Fruit fly (Drosophila melanogaster) whole organism, embryonic: ENCODE data around the gene hmw.
A peak's percentile ranks its signal among the peaks of the same experiment; 100 is the strongest.

Source experiments
- Atf6 ChIP-seq: fragments of 200-800 bp; sonication (Bioruptor generic); IDR thresholded peaks from 2 replicates; pipeline ENCODE4 v1.3.6; 2022; ENCODE audit warnings: missing biosample characterization, missing genetic modification characterization
- B-H2 ChIP-seq: fragments of 200-800 bp; sonication (Bioruptor generic); optimal IDR thresholded peaks from 2 replicates; lab custom pipeline; 2018; ENCODE audit warnings: missing biosample characterization, mild to moderate bottlenecking, missing genetic modification characterization
- Bdp1 ChIP-seq: fragments of 200-800 bp; sonication (Bioruptor generic); optimal IDR thresholded peaks from 3 replicates; lab custom pipeline; 2016; ENCODE audit warnings: missing biosample characterization, missing genetic modification characterization
- BtbVII ChIP-seq: fragments of 200-800 bp; sonication (Bioruptor generic); optimal IDR thresholded peaks from 3 replicates; lab custom pipeline; 2017; ENCODE audit warnings: missing biosample characterization, mild to moderate bottlenecking, missing genetic modification characterization
- CG10565 ChIP-seq: fragments of 200-800 bp; sonication (Bioruptor generic); optimal IDR thresholded peaks from 3 replicates; lab custom pipeline; 2016; ENCODE audit warnings: missing biosample characterization, mild to moderate bottlenecking, missing genetic modification characterization
- CG11560 ChIP-seq: fragments of 200-800 bp; sonication (Bioruptor generic); IDR thresholded peaks from 3 replicates; pipeline ENCODE4 v1.3.6; 2022; ENCODE audit warnings: missing biosample characterization, missing genetic modification characterization
- CG12769 ChIP-seq: fragments of 200-800 bp; sonication (Bioruptor generic); optimal IDR thresholded peaks from 2 replicates; lab custom pipeline; 2019; ENCODE audit warnings: missing biosample characterization, mild to moderate bottlenecking, missing genetic modification characterization, moderate library complexity
- CG14441 ChIP-seq: fragments of 200-800 bp; sonication (Bioruptor generic); IDR thresholded peaks from 2 replicates; pipeline ENCODE4 v1.3.6; 2022; ENCODE audit warnings: missing biosample characterization, missing genetic modification characterization
- CG14860 ChIP-seq: fragments of 200-800 bp; sonication (Bioruptor generic); IDR thresholded peaks from 3 replicates; pipeline ENCODE4 v1.3.6; 2022; ENCODE audit warnings: missing biosample characterization, missing genetic modification characterization; ENCODE audit not compliant: partially characterized antibody
- CG1603 ChIP-seq: fragments of 200-800 bp; sonication (Bioruptor generic); optimal IDR thresholded peaks from 2 replicates; lab custom pipeline; 2019; ENCODE audit warnings: missing biosample characterization, mild to moderate bottlenecking, missing genetic modification characterization, moderate library complexity
- CG16815 ChIP-seq: fragments of 200-800 bp; sonication (Bioruptor generic); optimal IDR thresholded peaks from 3 replicates; lab custom pipeline; 2017; ENCODE audit warnings: missing biosample characterization, mild to moderate bottlenecking, missing genetic modification characterization
- CG2712 ChIP-seq: fragments of 200-800 bp; optimal IDR thresholded peaks from 3 replicates; lab custom pipeline; 2019; ENCODE audit warnings: missing biosample characterization, mild to moderate bottlenecking, missing genetic modification characterization, moderate library complexity
- CG32532 ChIP-seq: fragments of 200-800 bp; sonication (Bioruptor generic); IDR thresholded peaks from 2 replicates; pipeline ENCODE4 v1.3.6; 2022; ENCODE audit warnings: missing biosample characterization, missing genetic modification characterization
- CG32772 ChIP-seq: fragments of 200-800 bp; sonication (Bioruptor generic); IDR thresholded peaks from 2 replicates; pipeline ENCODE4 v1.3.6; 2022; ENCODE audit warnings: missing biosample characterization, missing genetic modification characterization
- CG6813 ChIP-seq: fragments of 200-800 bp; sonication (Bioruptor generic); optimal IDR thresholded peaks from 2 replicates; lab custom pipeline; 2017; ENCODE audit warnings: missing biosample characterization, missing genetic modification characterization, mild to moderate bottlenecking, moderate library complexity, missing genetic modification reagents
- CG6854 ChIP-seq: fragments of 200-800 bp; sonication (Bioruptor generic); optimal IDR thresholded peaks from 3 replicates; lab custom pipeline; 2017; ENCODE audit warnings: missing biosample characterization, mild to moderate bottlenecking, missing genetic modification characterization
- CG8944 ChIP-seq: fragments of 200-800 bp; sonication (Bioruptor generic); optimal IDR thresholded peaks from 3 replicates; lab custom pipeline; 2016; ENCODE audit warnings: missing biosample characterization, missing genetic modification characterization
- Camta ChIP-seq: fragments of 200-800 bp; sonication (Bioruptor generic); optimal IDR thresholded peaks from 2 replicates; lab custom pipeline; 2016; ENCODE audit warnings: missing biosample characterization, missing genetic modification characterization
- CoRest ChIP-seq: fragments of 200-800 bp; sonication (Bioruptor generic); optimal IDR thresholded peaks from 3 replicates; lab custom pipeline; 2018; ENCODE audit warnings: missing biosample characterization, mild to moderate bottlenecking, missing genetic modification characterization, moderate library complexity
- ERR ChIP-seq: fragments of 200-800 bp; sonication (Bioruptor generic); optimal IDR thresholded peaks from 2 replicates; lab custom pipeline; 2016; ENCODE audit warnings: missing biosample characterization, missing genetic modification characterization
- Eip74EF ChIP-seq, 2 experiments: fragments of 200-800 bp in 1 of 2; fragments of >200 bp in 1 of 2; sonication (Bioruptor generic) in 1 of 2; optimal IDR thresholded peaks; 2 replicates each; lab custom pipeline; 2017 to 2019; ENCODE audit warnings: missing biosample characterization in 2 of 2, missing genetic modification characterization in 2 of 2, mild to moderate bottlenecking in 1 of 2, moderate library complexity in 1 of 2
- Fer1 ChIP-seq: fragments of 200-800 bp; sonication (Bioruptor generic); optimal IDR thresholded peaks from 2 replicates; lab custom pipeline; 2017; ENCODE audit warnings: missing biosample characterization, mild to moderate bottlenecking, missing genetic modification characterization
- Fer3 ChIP-seq: fragments of 200-800 bp; sonication (Bioruptor generic); optimal IDR thresholded peaks from 2 replicates; lab custom pipeline; 2018; ENCODE audit warnings: missing biosample characterization, mild to moderate bottlenecking, missing genetic modification characterization, moderate library complexity
- Gug ChIP-seq: fragments of 200-800 bp; sonication (Bioruptor generic); IDR thresholded peaks from 4 replicates; pipeline ENCODE4 v1.3.6; 2022; ENCODE audit warnings: missing biosample characterization, missing genetic modification characterization
- HmgD ChIP-seq: fragments of 200-800 bp; sonication (Bioruptor generic); optimal IDR thresholded peaks from 3 replicates; lab custom pipeline; 2016; ENCODE audit warnings: missing biosample characterization, missing genetic modification characterization
- HmgZ ChIP-seq: fragments of 200-800 bp; sonication (Bioruptor generic); optimal IDR thresholded peaks from 2 replicates; lab custom pipeline; 2018; ENCODE audit warnings: missing biosample characterization, mild to moderate bottlenecking, missing genetic modification characterization
- Oli ChIP-seq: fragments of 200-800 bp; sonication (Bioruptor generic); optimal IDR thresholded peaks from 2 replicates; lab custom pipeline; 2018; ENCODE audit warnings: missing biosample characterization, mild to moderate bottlenecking, missing genetic modification characterization, moderate library complexity
- Rx ChIP-seq: fragments of 200-800 bp; sonication (Bioruptor generic); IDR thresholded peaks from 2 replicates; pipeline ENCODE4 v1.3.6; 2022; ENCODE audit warnings: missing biosample characterization, missing genetic modification characterization
- Sox102F ChIP-seq: fragments of 200-800 bp; sonication (Bioruptor generic); optimal IDR thresholded peaks from 2 replicates; lab custom pipeline; 2018; ENCODE audit warnings: missing biosample characterization, mild to moderate bottlenecking, missing genetic modification characterization, moderate library complexity
- TFAM ChIP-seq: fragments of 200-800 bp; sonication (Bioruptor generic); optimal IDR thresholded peaks from 2 replicates; lab custom pipeline; 2017; ENCODE audit warnings: missing biosample characterization, missing genetic modification characterization, inconsistent platforms
- Trl ChIP-seq, 3 experiments: fragments of >200 bp in 2 of 3; fragments of 200-800 bp in 1 of 3; sonication (Bioruptor generic) in 1 of 3; optimal IDR thresholded peaks; 2 replicates in 1 of 3; 3 replicates in 2 of 3; lab custom pipeline; 2016 to 2017; ENCODE audit warnings: missing biosample characterization in 1 of 3, missing genetic modification characterization in 1 of 3
- bbx ChIP-seq: fragments of 200-800 bp; sonication (Bioruptor generic); IDR thresholded peaks from 2 replicates; pipeline ENCODE4 v1.3.6; 2022; ENCODE audit warnings: missing biosample characterization, missing genetic modification characterization; ENCODE audit not compliant: partially characterized antibody
- bcd ChIP-seq: fragments of 200-800 bp; sonication (Bioruptor generic); optimal IDR thresholded peaks from 2 replicates; lab custom pipeline; 2017; ENCODE audit warnings: missing biosample characterization, mild to moderate bottlenecking, missing genetic modification characterization
- bowl ChIP-seq: fragments of 200-800 bp; sonication (Bioruptor generic); IDR thresholded peaks from 2 replicates; pipeline ENCODE4 v1.3.6; 2022; ENCODE audit warnings: missing biosample characterization, missing genetic modification characterization
- cg ChIP-seq: fragments of 200-800 bp; sonication (Bioruptor generic); optimal IDR thresholded peaks from 3 replicates; lab custom pipeline; 2019; ENCODE audit warnings: missing biosample characterization, mild to moderate bottlenecking, missing genetic modification characterization, moderate library complexity
- dmrt11E ChIP-seq: fragments of 200-800 bp; sonication (Bioruptor generic); optimal IDR thresholded peaks from 3 replicates; lab custom pipeline; 2018; ENCODE audit warnings: missing biosample characterization, mild to moderate bottlenecking, missing genetic modification characterization, moderate library complexity
- exex ChIP-seq: fragments of 200-800 bp; sonication (Bioruptor generic); optimal IDR thresholded peaks from 4 replicates; lab custom pipeline; 2018; ENCODE audit warnings: missing biosample characterization, mild to moderate bottlenecking, missing genetic modification characterization, moderate library complexity
- fru ChIP-seq: fragments of >200 bp; optimal IDR thresholded peaks from 2 replicates; lab custom pipeline; 2017
- gcm ChIP-seq: fragments of 200-800 bp; sonication (Bioruptor generic); optimal IDR thresholded peaks from 2 replicates; lab custom pipeline; 2019; ENCODE audit warnings: missing biosample characterization, mild to moderate bottlenecking, missing genetic modification characterization, moderate library complexity
- gsb ChIP-seq: fragments of 200-800 bp; sonication (Bioruptor generic); IDR thresholded peaks from 2 replicates; pipeline ENCODE4 v1.3.6; 2022; ENCODE audit warnings: missing biosample characterization, missing genetic modification characterization
- jigr1 ChIP-seq: fragments of 200-800 bp; sonication (Bioruptor generic); IDR thresholded peaks from 3 replicates; pipeline ENCODE4 v1.3.6; 2022; ENCODE audit warnings: missing biosample characterization, missing genetic modification characterization
- jumu ChIP-seq: fragments of 200-800 bp; sonication (Bioruptor generic); optimal IDR thresholded peaks from 3 replicates; lab custom pipeline; 2016; ENCODE audit warnings: missing biosample characterization, missing genetic modification characterization
- knrl ChIP-seq: fragments of 200-800 bp; sonication (Bioruptor generic); IDR thresholded peaks from 3 replicates; pipeline ENCODE4 v1.3.6; 2022; ENCODE audit warnings: missing biosample characterization, missing genetic modification characterization; ENCODE audit not compliant: partially characterized antibody
- mirr ChIP-seq: fragments of 200-800 bp; sonication (Bioruptor generic); optimal IDR thresholded peaks from 3 replicates; lab custom pipeline; 2018; ENCODE audit warnings: missing biosample characterization, mild to moderate bottlenecking, missing genetic modification characterization
- pb ChIP-seq: fragments of 200-800 bp; sonication (Bioruptor generic); optimal IDR thresholded peaks from 3 replicates; lab custom pipeline; 2016; ENCODE audit warnings: missing biosample characterization, missing genetic modification characterization
- pita ChIP-seq: fragments of 200-800 bp; sonication (Bioruptor generic); optimal IDR thresholded peaks from 2 replicates; lab custom pipeline; 2017; ENCODE audit warnings: missing biosample characterization, mild to moderate bottlenecking, missing genetic modification characterization
- ranshi ChIP-seq: fragments of 200-800 bp; sonication (Bioruptor generic); IDR thresholded peaks from 2 replicates; pipeline ENCODE4 v1.3.6; 2022; ENCODE audit warnings: missing biosample characterization, missing genetic modification characterization
- ro ChIP-seq: fragments of 200-800 bp; sonication (Bioruptor generic); IDR thresholded peaks from 2 replicates; pipeline ENCODE4 v1.3.6; 2022; ENCODE audit warnings: missing biosample characterization, missing genetic modification characterization
- stc ChIP-seq: fragments of 200-800 bp; sonication (Bioruptor generic); IDR thresholded peaks from 2 replicates; pipeline ENCODE4 v1.3.6; 2022; ENCODE audit warnings: missing biosample characterization, missing genetic modification characterization
- tna ChIP-seq: fragments of 200-800 bp; sonication (Bioruptor generic); IDR thresholded peaks from 2 replicates; pipeline ENCODE4 v1.3.6; 2022; ENCODE audit warnings: missing biosample characterization, missing genetic modification characterization; ENCODE audit not compliant: partially characterized antibody
- toy ChIP-seq: fragments of 200-800 bp; sonication (Bioruptor generic); IDR thresholded peaks from 2 replicates; pipeline ENCODE4 v1.3.6; 2022; ENCODE audit warnings: missing biosample characterization, missing genetic modification characterization

Gene hmw

dm6 chr3R:18404713-18405112 lies 42.9 kb downstream of the hmw start, which contains the start of gene CG7685 (continued):
- TF ChIP-seq gcm (GFP tag; lab: Kevin White, UChicago) (peak; percentile 44), Trl (optimal IDR thresholded peaks at IDR 0.05; lab: Kevin White, UChicago) (no peak), Trl (GFP tag; optimal IDR thresholded peaks at IDR 0.05; lab: Kevin White, UChicago) (peak; percentile 72), BtbVII (GFP tag; lab: Kevin White, UChicago) (peak; percentile 31), Oli (peak; percentile 40), CG8944 (GFP tag; lab: Kevin White, UChicago) (peak; percentile 28), bbx (GFP tag; lab: Robert Waterston, UW) (no peak), CG1603 (tag; lab: Kevin White, UChicago) (peak; percentile 66), ranshi (GFP tag; lab: Robert Waterston, UW) (peak; percentile 43; the same call in 1 of the 2 replicates), bcd (peak; percentile 36), CG6854 (no peak), bowl (GFP tag; lab: Robert Waterston, UW) (no peak), CG16815 (no peak), tna (GFP tag; lab: Robert Waterston, UW) (no peak), CoRest (tag; lab: Kevin White, UChicago) (peak; percentile 59), Eip74EF (GFP tag; optimal IDR thresholded peaks at IDR 0.05; lab: Kevin White, UChicago) (peak in 1 of 2 experiments; percentile 27), HmgD (peak; percentile 56), pb (GFP tag; lab: Kevin White, UChicago) (no peak), HmgZ (tag; lab: Kevin White, UChicago) (peak; percentile 81), ro (no peak), CG12769 (peak; percentile 58), knrl (no peak), exex (tag; lab: Kevin White, UChicago) (peak; percentile 39), CG14860 (no peak), pita (no peak), ERR (GFP tag; lab: Kevin White, UChicago) (peak; percentile 11), Bdp1 (peak; percentile 21), B-H2 (GFP tag; lab: Kevin White, UChicago) (peak; percentile 89), fru (no peak), Fer3 (tag; lab: Kevin White, UChicago) (peak; percentile 72), Rx (GFP tag; lab: Robert Waterston, UW) (no peak), CG10565 (GFP tag; lab: Kevin White, UChicago) (no peak), cg (no peak), jumu (GFP tag; lab: Kevin White, UChicago) (peak; percentile 37), Atf6 (GFP tag; lab: Robert Waterston, UW) (peak; percentile 66), CG14441 (GFP tag; lab: Robert Waterston, UW) (peak; percentile 47), CG2712 (peak; percentile 62), Sox102F (peak; percentile 51), toy (GFP tag; lab: Robert Waterston, UW) (no peak), Gug (GFP tag; lab: Robert Waterston, UW) (0 out of 4 replicates have a peak, but pooled peaks have one; percentile 5), Fer1 (GFP tag; lab: Kevin White, UChicago) (peak; percentile 81), mirr (GFP tag; lab: Kevin White, UChicago) (peak; percentile 66), TFAM (GFP tag; lab: Kevin White, UChicago) (no peak), CG32772 (no peak), CG6813 (GFP tag; lab: Kevin White, UChicago) (no peak), stc (peak; percentile 8; the same call in 1 of the 2 replicates), jigr1 (GFP tag; lab: Robert Waterston, UW) (no peak), Camta (GFP tag; lab: Kevin White, UChicago) (peak; percentile 48), gsb (GFP tag; lab: Robert Waterston, UW) (no peak), CG32532 (peak; percentile 70), dmrt11E (tag; lab: Kevin White, UChicago) (peak; percentile 30), CG11560 (tag; lab: Robert Waterston, UW) (no peak)
